Fruit fly (Drosophila melanogaster): ENCODE results near the gene CG15646.

- TF ChIP-seq CG8159 (tag; optimal IDR thresholded peaks at IDR 0.05): no peak
- no peak for TF ChIP-seq Pif1A (GFP tag; optimal IDR thresholded peaks at IDR 0.05)
- TF ChIP-seq CG32121 (GFP tag; IDR thresholded peaks at IDR 0.05): no peak
- no peak for TF ChIP-seq CG8301 (tag; optimal IDR thresholded peaks at IDR 0.05)
- no peak for TF ChIP-seq CG14655 (GFP tag; optimal IDR thresholded peaks at IDR 0.05)
- no peak for TF ChIP-seq Ets98B (GFP tag; IDR thresholded peaks at IDR 0.05)
- no peak for TF ChIP-seq CG17806 (tag; optimal IDR thresholded peaks at IDR 0.05)
- no peak for TF ChIP-seq fd96Ca (GFP tag; IDR thresholded peaks at IDR 0.05)
Observed at dm6 chrX:15712409-15712808, 41.6 kb upstream of the CG15646 start, which contains the start of gene HUWE1.
